Fruit fly (Drosophila melanogaster) whole organism, pupa: ENCODE measurements around the gene Galt.

Experiments used
- CG32121 ChIP-seq: fragments of 200-800 bp; sonication (Bioruptor generic); IDR thresholded peaks from 2 replicates; pipeline ENCODE4 v1.3.6; 2022; ENCODE audit warnings: missing biosample characterization, missing genetic modification characterization
- CG9948 ChIP-seq: fragments of 200-800 bp; sonication (Bioruptor generic); optimal IDR thresholded peaks from 2 replicates; lab custom pipeline; 2018; ENCODE audit warnings: missing biosample characterization, mild to moderate bottlenecking, missing genetic modification characterization, moderate library complexity

DNA sequence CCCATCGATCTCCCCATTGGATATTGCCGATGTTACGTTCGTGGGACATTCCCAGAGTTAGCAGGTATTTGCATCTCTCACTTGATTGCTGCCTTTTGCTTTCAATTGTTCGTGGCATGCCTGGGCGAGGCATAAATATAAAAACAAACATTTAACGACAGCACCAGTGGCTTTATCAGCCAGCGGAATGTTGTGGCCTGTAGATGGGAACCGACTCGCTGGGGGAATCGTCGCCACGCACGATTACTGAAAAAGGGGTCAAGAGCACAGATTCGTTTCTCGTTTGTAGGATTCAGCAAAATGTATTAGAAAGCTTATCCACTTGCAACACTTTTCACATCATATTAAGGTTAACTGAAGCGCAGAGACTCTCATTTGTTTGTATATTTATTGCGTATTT lies 3.6 kb upstream of the Galt start:
- TF ChIP-seq CG9948 (tag; lab: Kevin White, UChicago) (no peak), CG32121 (peak; percentile 11; the same call in 1 of the 2 replicates)
